Worm (Caenorhabditis elegans): ENCODE results near the gene frpr-21.
A peak's percentile ranks its signal among the peaks of the same experiment; 100 is the strongest.
"Not testable (repeated sequence)": the region's sequence is repeated elsewhere in the genome, so short reads cannot be mapped to it uniquely, and the experiment has no call there.

Gene frpr-21

DNA sequence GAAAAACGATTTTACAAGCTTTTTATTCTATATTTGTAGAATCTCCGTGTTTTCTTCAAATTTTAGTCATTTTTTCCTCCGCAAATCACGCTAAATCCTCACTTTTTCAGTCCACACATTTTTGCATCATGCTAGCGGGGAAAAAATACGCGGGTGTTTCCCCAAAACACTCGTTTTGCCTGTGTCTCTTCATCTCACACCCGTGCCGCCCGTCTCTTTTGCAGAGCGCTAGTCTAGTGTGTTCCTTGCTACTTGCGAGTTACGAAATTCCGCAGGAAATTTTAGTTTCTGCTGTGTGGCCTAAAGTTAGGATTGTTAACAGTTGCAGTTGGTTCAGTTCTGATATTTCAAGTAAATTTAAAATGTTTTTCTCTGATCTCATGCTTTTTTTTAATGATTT, 23.9 kb upstream of the frpr-21 start (continued):
- no peak for TF ChIP-seq ets-4 (GFP tag; optimal IDR thresholded peaks at IDR 0.05)
- no peak for TF ChIP-seq madf-3 (GFP tag; IDR thresholded peaks at IDR 0.05)
- TF ChIP-seq mes-4 (tag; optimal IDR thresholded peaks at IDR 0.05): no peak
- TF ChIP-seq ztf-3 (GFP tag; optimal IDR thresholded peaks at IDR 0.05): no peak
- TF ChIP-seq tlf-1 (GFP tag; optimal IDR thresholded peaks at IDR 0.05): no peak
- no peak for TF ChIP-seq pbrm-1 (GFP tag; IDR thresholded peaks at IDR 0.05)
- TF ChIP-seq ztf-28 (GFP tag; IDR thresholded peaks at IDR 0.05): no peak
- no peak for TF ChIP-seq Y56A3A.18 (GFP tag; IDR thresholded peaks at IDR 0.05)
- peak; percentile 62 for TF ChIP-seq nhr-80 (tag; optimal IDR thresholded peaks at IDR 0.05)
- no peak for TF ChIP-seq D2030.7 (GFP tag; IDR thresholded peaks at IDR 0.05)

DNA sequence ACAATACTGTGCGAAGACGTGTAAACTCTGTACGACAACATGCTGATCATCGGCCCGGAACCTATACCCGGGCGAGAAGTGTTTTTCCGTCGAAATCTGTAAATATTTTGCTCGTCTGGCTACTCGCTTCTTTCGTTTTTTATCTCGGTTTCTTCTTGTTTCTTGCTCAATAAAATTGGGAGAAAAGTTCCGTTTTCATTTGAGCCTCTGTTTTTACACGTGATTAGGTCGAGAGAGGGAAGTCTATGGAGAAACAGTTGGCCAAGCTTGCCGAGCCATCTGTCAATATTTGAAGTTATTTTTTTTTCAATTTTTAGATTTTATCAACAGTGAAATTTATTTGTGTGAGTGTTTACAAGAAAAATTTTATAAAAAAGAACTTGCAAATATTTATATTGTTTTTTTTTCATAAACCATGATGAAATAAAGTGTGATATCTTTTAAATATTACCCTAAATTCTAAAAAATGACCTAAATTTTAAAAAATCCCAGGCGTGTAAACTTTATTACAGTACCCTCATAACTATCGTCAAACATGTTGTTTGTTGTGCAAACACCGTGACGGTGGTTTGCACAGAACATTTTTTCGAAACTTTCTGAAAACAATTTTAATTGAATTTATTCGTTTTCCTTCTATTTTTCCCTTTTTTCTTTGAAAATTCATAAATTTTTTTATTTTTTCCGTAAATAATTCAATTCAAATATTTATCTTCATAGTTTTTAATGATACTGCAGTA, 23.3 kb upstream of the frpr-21 start:
- TF ChIP-seq madf-8 (GFP tag; conservative IDR thresholded peaks at IDR 0.05) (peak; percentile 86), madf-6 (GFP tag; IDR thresholded peaks at IDR 0.05) (peak; percentile 83), attf-3 (GFP tag; conservative IDR thresholded peaks at IDR 0.05) (no peak), snpc-3.4 (tag; optimal IDR thresholded peaks at IDR 0.05) (peak; percentile 28), xnd-1 (tag; optimal IDR thresholded peaks at IDR 0.05) (peak; percentile 57), ZK185.1 (tag; optimal IDR thresholded peaks at IDR 0.05; ENCODE audit: poor library complexity, severe bottlenecking) (no peak), lsl-1 (GFP tag; optimal IDR thresholded peaks at IDR 0.05) (peak; percentile 76)

DNA sequence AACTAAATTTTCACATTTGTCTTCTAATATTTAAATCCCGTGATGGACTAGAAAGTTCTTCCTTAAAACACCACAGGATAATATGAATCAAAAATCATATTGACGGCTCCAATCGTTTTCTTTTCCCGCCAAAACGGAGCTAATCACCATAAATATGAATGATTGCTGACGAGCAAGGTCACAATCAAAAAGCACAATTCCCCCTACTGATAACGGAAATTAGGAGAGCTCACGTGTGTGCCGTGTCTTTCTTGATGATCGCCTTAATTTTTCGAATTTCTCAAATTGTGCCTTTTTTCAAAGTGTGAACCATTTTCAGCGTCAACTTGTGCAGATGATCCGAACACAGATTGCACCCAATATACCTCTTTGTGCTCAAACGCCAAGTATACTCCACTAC, 22.1 kb upstream of the frpr-21 start:
- TF ChIP-seq ztf-22 (GFP tag; optimal IDR thresholded peaks at IDR 0.05) (no peak), nhr-80 (tag; optimal IDR thresholded peaks at IDR 0.05) (peak; percentile 75)

DNA sequence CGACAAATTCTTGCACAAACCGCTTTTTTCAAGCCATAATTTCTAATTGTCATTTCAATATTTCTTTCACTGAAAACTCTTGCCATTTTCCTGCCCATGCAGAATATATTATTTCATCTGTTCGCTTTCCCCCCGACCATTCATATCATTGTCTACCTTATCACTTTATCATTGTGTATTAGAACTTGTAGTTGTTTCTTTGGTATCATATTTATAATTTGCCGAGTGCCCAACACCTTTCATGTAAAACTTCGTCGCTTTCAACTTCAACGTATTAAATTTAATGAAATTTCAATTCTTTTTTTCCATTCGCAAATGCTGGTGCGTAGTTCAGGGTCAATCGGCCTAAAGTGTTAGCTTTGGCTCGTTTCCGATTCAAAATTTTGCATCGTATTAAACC, 21.0 kb upstream of the frpr-21 start, which contains the start of gene ZK673.1:
Gene ZK673.1 (plus strand): TSS at position 301 of the 400 bp plus-strand sequence.
- not testable (repeated sequence) for TF ChIP-seq dpl-1 (GFP tag; optimal IDR thresholded peaks at IDR 0.05); chd-7 (tag; optimal IDR thresholded peaks at IDR 0.05); lag-1 (GFP tag; IDR thresholded peaks at IDR 0.05)

DNA sequence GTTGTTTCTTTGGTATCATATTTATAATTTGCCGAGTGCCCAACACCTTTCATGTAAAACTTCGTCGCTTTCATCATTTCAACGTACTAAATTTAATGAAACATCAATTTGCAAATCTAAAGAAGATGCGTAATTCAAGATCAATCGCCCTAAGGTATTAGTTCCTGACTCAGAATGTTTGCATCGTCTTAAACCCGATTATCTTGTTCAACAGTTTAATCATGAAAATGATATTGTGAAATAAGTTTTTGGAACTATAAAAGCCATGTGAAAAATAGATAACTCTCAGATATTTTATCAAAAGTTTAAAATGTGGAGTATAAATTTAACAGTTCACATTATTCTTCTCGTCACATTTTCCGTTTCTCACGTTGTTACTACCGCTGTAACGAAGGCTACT, 18.1 kb upstream of the frpr-21 start, which contains the start of gene E04D5.4:
Gene E04D5.4 (plus strand): TSS at position 301 of the 400 bp plus-strand sequence.
- TF ChIP-seq ztf-6 (GFP tag; IDR thresholded peaks at IDR 0.05) (no peak), sdz-38 (tag; optimal IDR thresholded peaks at IDR 0.05) (no peak), F49E8.2 (tag; optimal IDR thresholded peaks at IDR 0.05; ENCODE audit: insufficient read depth) (no peak), tbx-9 (tag; optimal IDR thresholded peaks at IDR 0.05; ENCODE audit: borderline replicate concordance) (no peak), D2030.7 (GFP tag; IDR thresholded peaks at IDR 0.05) (no peak), F52B5.7 (tag; optimal IDR thresholded peaks at IDR 0.05) (no peak), ekl-4 (GFP tag; IDR thresholded peaks at IDR 0.05) (no peak)

DNA sequence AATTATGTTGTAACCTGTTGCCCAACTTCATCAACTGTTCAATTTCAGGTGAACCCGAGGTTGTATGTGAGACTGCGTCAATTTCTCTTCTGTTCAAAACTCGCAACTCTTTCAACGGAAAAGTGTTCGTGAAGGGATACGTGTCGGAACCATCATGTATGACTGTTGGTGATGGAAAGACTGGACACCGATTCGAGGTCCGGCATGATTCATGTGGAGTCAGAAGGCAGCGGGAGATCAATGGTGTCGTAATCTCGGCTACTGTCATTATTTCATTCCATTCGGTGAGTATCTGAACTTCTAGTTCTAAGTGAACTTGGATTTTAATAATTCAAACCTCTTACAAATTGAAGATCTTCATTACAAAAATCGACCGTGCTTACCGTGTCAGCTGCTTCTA, 16.0 kb upstream of the frpr-21 start:
- TF ChIP-seq F55B11.4 (tag; optimal IDR thresholded peaks at IDR 0.05; ENCODE audit: borderline replicate concordance, insufficient read depth) (no peak), aptf-3 (GFP tag; IDR thresholded peaks at IDR 0.05) (no peak), B0035.1 (tag; optimal IDR thresholded peaks at IDR 0.05) (no peak), F23B12.7 (tag; optimal IDR thresholded peaks at IDR 0.05; ENCODE audit: insufficient read depth) (no peak), egl-18 (GFP tag; IDR thresholded peaks at IDR 0.05) (no peak), lin-40 (tag; optimal IDR thresholded peaks at IDR 0.05) (no peak), hsf-1 (GFP tag; IDR thresholded peaks at IDR 0.05) (no peak), rec-8 (tag; optimal IDR thresholded peaks at IDR 0.05) (no peak), die-1 (tag; optimal IDR thresholded peaks at IDR 0.05) (no peak), C17E4.6 (GFP tag; IDR thresholded peaks at IDR 0.05) (no peak), tbp1 (GFP tag; optimal IDR thresholded peaks at IDR 0.05) (no peak), somi-1 (GFP tag; optimal IDR thresholded peaks at IDR 0.05) (no peak), aptf-2 (GFP tag; conservative IDR thresholded peaks at IDR 0.05) (no peak)

All from whole organism, young adult.